Worm (Caenorhabditis elegans) whole organism, L4 larva: Measurements from ENCODE around the gene ztf-8.

Source experiments
- F10B5.3 ChIP-seq: sonication (generic microtip); optimal IDR thresholded peaks from 2 replicates; lab custom pipeline; 2016; ENCODE audit warnings: mild to moderate bottlenecking, missing genetic modification characterization, missing compliant biosample characterization
- F37D6.2 ChIP-seq: sonication (generic microtip); optimal IDR thresholded peaks from 2 replicates; lab custom pipeline; 2016; ENCODE audit warnings: mild to moderate bottlenecking, missing genetic modification characterization, missing compliant biosample characterization
- F49E8.2 ChIP-seq: sonication (generic microtip); optimal IDR thresholded peaks from 2 replicates; lab custom pipeline; 2016; ENCODE audit warnings: missing compliant biosample characterization, mild to moderate bottlenecking, missing genetic modification characterization, borderline replicate concordance
- T20F7.1 ChIP-seq: fragments of 200-800 bp; sonication (Bioruptor generic); optimal IDR thresholded peaks from 2 replicates; lab custom pipeline; 2018; ENCODE audit warnings: mild to moderate bottlenecking, missing genetic modification characterization, missing compliant biosample characterization
- Y5F2A.4 ChIP-seq: fragments of 200-800 bp; sonication (Bioruptor generic); optimal IDR thresholded peaks from 2 replicates; lab custom pipeline; 2018; ENCODE audit warnings: mild to moderate bottlenecking, missing genetic modification characterization, missing compliant biosample characterization
- ama-1 ChIP-seq: fragments of 150-350 bp; optimal IDR thresholded peaks from 2 replicates; lab custom pipeline; 2014; ENCODE audit warnings: inconsistent platforms, mixed read lengths
- arid-1 ChIP-seq: fragments of 200-800 bp; sonication (Bioruptor generic); conservative IDR thresholded peaks from 2 replicates; pipeline ENCODE4 v1.3.6; 2022; ENCODE audit warnings: missing genetic modification reagents, missing genetic modification characterization, missing compliant biosample characterization
- attf-4 ChIP-seq: sonication (generic microtip); optimal IDR thresholded peaks from 3 replicates; lab custom pipeline; 2017; ENCODE audit warnings: missing biosample characterization, missing genetic modification characterization
- ceh-44 ChIP-seq: fragments of 200-800 bp; sonication (Bioruptor generic); IDR thresholded peaks from 2 replicates; pipeline ENCODE4 v1.3.6; 2022; ENCODE audit warnings: missing genetic modification reagents, missing genetic modification characterization, missing compliant biosample characterization
- ces-1 ChIP-seq: fragments of 150-350 bp; sonication (generic microtip); optimal IDR thresholded peaks from 4 replicates; lab custom pipeline; 2014; ENCODE audit warnings: missing biosample characterization, missing genetic modification reagents, missing genetic modification characterization
- daf-16 ChIP-seq, 3 experiments: sonication (generic microtip); optimal IDR thresholded peaks; 2 replicates each; lab custom pipeline; 2016 to 2017; ENCODE audit warnings: missing genetic modification characterization in 3 of 3, missing genetic modification reagents in 3 of 3, mild to moderate bottlenecking in 2 of 3, missing compliant biosample characterization in 2 of 3, missing biosample characterization in 1 of 3, moderate library complexity in 1 of 3
- daf-19 ChIP-seq: fragments of 200-800 bp; sonication (Bioruptor generic); conservative IDR thresholded peaks from 2 replicates; pipeline ENCODE4 v1.3.6; 2022; ENCODE audit warnings: missing genetic modification characterization, missing compliant biosample characterization
- daf-8 ChIP-seq: fragments of 200-800 bp; sonication (Bioruptor generic); IDR thresholded peaks from 2 replicates; pipeline ENCODE4 v1.3.6; 2022; ENCODE audit warnings: missing genetic modification characterization, missing compliant biosample characterization
- dmd-8 ChIP-seq: fragments of 200-800 bp; sonication (Bioruptor generic); IDR thresholded peaks from 2 replicates; pipeline ENCODE4 v1.3.6; 2022; ENCODE audit warnings: missing genetic modification characterization, missing compliant biosample characterization
- dmd-9 ChIP-seq: fragments of 200-800 bp; sonication (Bioruptor generic); IDR thresholded peaks from 2 replicates; pipeline ENCODE4 v1.3.6; 2022; ENCODE audit warnings: missing genetic modification reagents, missing genetic modification characterization, missing compliant biosample characterization
- dpl-1 ChIP-seq: fragments of 150-350 bp; optimal IDR thresholded peaks from 2 replicates; lab custom pipeline; 2014; ENCODE audit warnings: missing biosample characterization, missing genetic modification reagents, missing genetic modification characterization
- duxl-1 ChIP-seq: sonication (generic microtip); optimal IDR thresholded peaks from 2 replicates; lab custom pipeline; 2016; ENCODE audit warnings: mild to moderate bottlenecking, missing genetic modification characterization, moderate library complexity, missing compliant biosample characterization; ENCODE audit not compliant: poor library complexity
- egl-43 ChIP-seq: fragments of 200-800 bp; sonication (Bioruptor generic); IDR thresholded peaks from 2 replicates; pipeline ENCODE4 v1.3.6; 2022; ENCODE audit warnings: missing genetic modification reagents, missing genetic modification characterization, missing compliant biosample characterization
- fkh-10 ChIP-seq: fragments of 150-350 bp; optimal IDR thresholded peaks from 2 replicates; lab custom pipeline; 2014; ENCODE audit warnings: missing biosample characterization, missing genetic modification reagents, missing genetic modification characterization
- hif-1 ChIP-seq, 2 experiments: sonication (generic microtip); optimal IDR thresholded peaks; 2 replicates each; lab custom pipeline; 2016 to 2017; ENCODE audit warnings: missing compliant biosample characterization in 2 of 2, missing genetic modification characterization in 2 of 2, missing genetic modification reagents in 2 of 2, missing genotype in 2 of 2, mild to moderate bottlenecking in 1 of 2
- hlh-30 ChIP-seq: sonication (generic microtip); optimal IDR thresholded peaks from 2 replicates; lab custom pipeline; 2017; ENCODE audit warnings: antibody characterized with exemption, mild to moderate bottlenecking, missing genetic modification characterization, missing compliant biosample characterization; ENCODE audit not compliant: insufficient read depth
- hmg-1.1 ChIP-seq: fragments of 200-800 bp; sonication (Bioruptor generic); IDR thresholded peaks from 2 replicates; pipeline ENCODE4 v1.3.6; 2022; ENCODE audit warnings: missing genetic modification reagents, missing genetic modification characterization, missing compliant biosample characterization
- lim-7 ChIP-seq: fragments of 200-800 bp; sonication (Bioruptor generic); IDR thresholded peaks from 2 replicates; pipeline ENCODE4 v1.3.6; 2022; ENCODE audit warnings: missing genetic modification characterization, missing compliant biosample characterization
- lir-3 ChIP-seq: sonication (generic microtip); optimal IDR thresholded peaks from 2 replicates; lab custom pipeline; 2016; ENCODE audit warnings: mild to moderate bottlenecking, missing genetic modification characterization, missing compliant biosample characterization
- lsy-2 ChIP-seq, 2 experiments: fragments of 150-350 bp in 1 of 2; sonication (generic microtip) in 1 of 2; optimal IDR thresholded peaks; 2 replicates each; lab custom pipeline; 2014 to 2017; ENCODE audit warnings: missing biosample characterization in 2 of 2, missing genetic modification characterization in 2 of 2
- madf-9 ChIP-seq: fragments of 200-800 bp; sonication (Bioruptor generic); conservative IDR thresholded peaks from 2 replicates; pipeline ENCODE4 v1.3.6; 2022; ENCODE audit warnings: missing genetic modification reagents, missing genetic modification characterization, missing compliant biosample characterization
- mep-1 ChIP-seq: fragments of 150-350 bp; sonication (generic microtip); optimal IDR thresholded peaks from 3 replicates; lab custom pipeline; 2014; ENCODE audit warnings: missing biosample characterization, missing genetic modification characterization
- mes-2 ChIP-seq: sonication (generic microtip); optimal IDR thresholded peaks from 2 replicates; lab custom pipeline; 2016; ENCODE audit warnings: missing genotype, mild to moderate bottlenecking, missing genetic modification characterization, missing compliant biosample characterization; ENCODE audit not compliant: poor library complexity, severe bottlenecking
- mxl-3 ChIP-seq: fragments of 200-800 bp; sonication (Bioruptor generic); optimal IDR thresholded peaks from 2 replicates; lab custom pipeline; 2018; ENCODE audit warnings: mild to moderate bottlenecking, missing genetic modification characterization, missing compliant biosample characterization
- nhr-10 ChIP-seq: fragments of 150-350 bp; optimal IDR thresholded peaks from 2 replicates; lab custom pipeline; 2014; ENCODE audit warnings: missing biosample characterization, missing genetic modification characterization
- nhr-111 ChIP-seq: fragments of 200-800 bp; sonication (Bioruptor generic); optimal IDR thresholded peaks from 2 replicates; lab custom pipeline; 2018; ENCODE audit warnings: mild to moderate bottlenecking, missing genetic modification characterization, missing compliant biosample characterization
- nhr-25 ChIP-seq: sonication (generic microtip); optimal IDR thresholded peaks from 2 replicates; lab custom pipeline; 2017; ENCODE audit warnings: missing genetic modification characterization, mild to moderate bottlenecking, missing compliant biosample characterization, antibody characterized with exemption, moderate library complexity, borderline replicate concordance; ENCODE audit not compliant: insufficient read depth
- nhr-41 ChIP-seq: fragments of 200-800 bp; sonication (Bioruptor generic); IDR thresholded peaks from 2 replicates; pipeline ENCODE4 v1.3.6; 2022; ENCODE audit warnings: missing genetic modification reagents, missing genetic modification characterization, missing compliant biosample characterization
- nhr-42 ChIP-seq: fragments of 200-800 bp; sonication (Bioruptor generic); IDR thresholded peaks from 2 replicates; pipeline ENCODE4 v1.3.6; 2022; ENCODE audit warnings: missing genetic modification characterization, missing compliant biosample characterization
- nhr-48 ChIP-seq: sonication (generic microtip); optimal IDR thresholded peaks from 2 replicates; lab custom pipeline; 2016; ENCODE audit warnings: mild to moderate bottlenecking, missing genetic modification characterization, missing compliant biosample characterization
- pha-4 ChIP-seq, 2 experiments: fragments of 150-350 bp in 1 of 2; fragments of 200-800 bp in 1 of 2; sonication (Bioruptor generic) in 1 of 2; IDR thresholded peaks in 1 of 2; optimal IDR thresholded peaks in 1 of 2; 2 replicates each; pipeline versions ENCODE4 v1.3.6 to Lab custom; 2014 to 2022; ENCODE audit warnings: missing genetic modification characterization in 2 of 2, missing genetic modification reagents in 2 of 2, missing biosample characterization in 1 of 2, missing compliant biosample characterization in 1 of 2
- php-3 ChIP-seq: fragments of 200-800 bp; sonication (Bioruptor generic); IDR thresholded peaks from 2 replicates; pipeline ENCODE4 v1.3.6; 2022; ENCODE audit warnings: missing genetic modification reagents, missing genetic modification characterization, missing compliant biosample characterization
- pqm-1 ChIP-seq: sonication (generic microtip); optimal IDR thresholded peaks from 2 replicates; lab custom pipeline; 2017; ENCODE audit warnings: missing biosample characterization, missing genetic modification characterization
- saeg-2 ChIP-seq: fragments of 200-800 bp; sonication (Bioruptor generic); IDR thresholded peaks from 2 replicates; pipeline ENCODE4 v1.3.6; 2022; ENCODE audit warnings: missing genetic modification reagents, missing genetic modification characterization, missing compliant biosample characterization
- set-16 ChIP-seq: fragments of 200-800 bp; sonication (Bioruptor generic); IDR thresholded peaks from 2 replicates; pipeline ENCODE4 v1.3.6; 2022; ENCODE audit warnings: missing genetic modification reagents, missing genetic modification characterization, missing compliant biosample characterization
- snpc-4 ChIP-seq: fragments of 150-350 bp; optimal IDR thresholded peaks from 2 replicates; lab custom pipeline; 2014; ENCODE audit warnings: missing biosample characterization, missing genetic modification characterization
- tag-97 ChIP-seq: fragments of 200-800 bp; sonication (Bioruptor generic); IDR thresholded peaks from 2 replicates; pipeline ENCODE4 v1.3.6; 2022; ENCODE audit warnings: missing genetic modification characterization, missing compliant biosample characterization
- unc-130 ChIP-seq: sonication (generic microtip); optimal IDR thresholded peaks from 2 replicates; lab custom pipeline; 2016; ENCODE audit warnings: missing genetic modification reagents, missing genetic modification characterization, missing compliant biosample characterization
- vab-7 ChIP-seq: fragments of 200-800 bp; sonication (Bioruptor generic); IDR thresholded peaks from 2 replicates; pipeline ENCODE4 v1.3.6; 2022; ENCODE audit warnings: missing genetic modification reagents, missing genetic modification characterization, missing compliant biosample characterization
- zag-1 ChIP-seq: fragments of 150-350 bp; optimal IDR thresholded peaks from 2 replicates; lab custom pipeline; 2014; ENCODE audit warnings: missing biosample characterization, missing genetic modification characterization
- zfp-2 ChIP-seq: sonication (generic microtip); optimal IDR thresholded peaks from 2 replicates; lab custom pipeline; 2016; ENCODE audit warnings: mild to moderate bottlenecking, missing genetic modification characterization, missing compliant biosample characterization
- zip-11 ChIP-seq: fragments of 200-800 bp; sonication (Bioruptor generic); IDR thresholded peaks from 2 replicates; pipeline ENCODE4 v1.3.6; 2022; ENCODE audit warnings: missing genetic modification characterization, missing compliant biosample characterization
- zip-2 ChIP-seq: fragments of 150-350 bp; optimal IDR thresholded peaks from 2 replicates; lab custom pipeline; 2014; ENCODE audit warnings: missing biosample characterization, missing genetic modification characterization

ztf-8 gene

DNA sequence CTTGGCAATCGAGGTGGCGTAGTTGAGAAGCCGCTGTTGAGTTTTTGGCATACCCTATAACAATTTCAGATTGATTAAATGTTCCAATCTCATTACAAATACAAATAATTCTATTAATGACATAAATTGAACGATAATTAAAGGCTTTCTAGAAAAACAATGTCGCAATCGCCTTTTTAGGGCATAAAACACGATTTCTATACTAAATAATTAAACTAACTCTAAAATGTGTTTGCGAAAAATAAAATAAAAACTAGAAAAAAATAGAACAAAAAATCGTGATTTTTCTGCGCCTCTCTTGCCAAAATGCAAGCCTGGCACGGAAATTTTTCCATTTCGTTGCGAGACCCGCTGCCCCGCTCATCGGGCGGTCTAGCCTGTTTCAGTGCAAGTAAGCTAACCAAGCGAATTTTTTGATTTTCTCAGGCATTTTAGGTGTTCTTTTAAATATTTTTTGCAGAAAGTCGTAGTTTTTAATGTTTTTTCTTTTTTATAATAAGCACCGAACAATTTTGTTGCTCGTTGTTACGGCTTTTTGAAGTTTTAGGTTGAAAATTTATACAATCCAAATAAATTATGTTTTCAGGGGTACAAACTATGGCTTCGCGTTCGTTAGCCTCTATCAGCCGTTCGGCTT lies 45.3 kb downstream of the ztf-8 start, which contains the start of the genes C34E10.12, C34E10.10 and atp-2 (continued):
- TF ChIP-seq daf-16 (GFP tag; optimal IDR thresholded peaks at IDR 0.05; lab: Kevin White, UChicago) (peak in 1 of 2 experiments; percentile 14), daf-16 (tag; optimal IDR thresholded peaks at IDR 0.05; lab: Kevin White, UChicago) (peak; percentile 46), Y5F2A.4 (no peak), snpc-4 (no peak), nhr-111 (GFP tag; lab: Kevin White, UChicago) (no peak), hmg-1.1 (peak; percentile 69), dmd-8 (no peak), nhr-48 (tag; lab: Kevin White, UChicago) (no peak), unc-130 (GFP tag; lab: Kevin White, UChicago) (peak; percentile 77), zag-1 (no peak), mxl-3 (GFP tag; lab: Kevin White, UChicago) (peak; percentile 27), F49E8.2 (no peak), ces-1 (GFP tag; lab: Kevin White, UChicago) (peak; percentile 23), zip-2 (tag; lab: Kevin White, UChicago) (no peak), pqm-1 (peak; percentile 55), T20F7.1 (GFP tag; lab: Kevin White, UChicago) (peak; percentile 76), mep-1 (peak; percentile 95), nhr-42 (GFP tag; lab: Robert Waterston, UW) (no peak), dpl-1 (GFP tag; lab: Kevin White, UChicago) (peak; percentile 81), F37D6.2 (tag; lab: Kevin White, UChicago) (peak; percentile 52), dmd-9 (peak; percentile 42; the same call in 1 of the 2 replicates), lsy-2 (tag; optimal IDR thresholded peaks at IDR 0.05; lab: Kevin White, UChicago) (peak in 1 of 2 experiments; percentile 93), egl-43 (GFP tag; lab: Robert Waterston, UW) (no peak), zfp-2 (tag; lab: Kevin White, UChicago) (no peak), lim-7 (GFP tag; lab: Robert Waterston, UW) (no peak), vab-7 (GFP tag; lab: Robert Waterston, UW) (no peak), F10B5.3 (tag; lab: Kevin White, UChicago) (no peak), hlh-30 (tag; lab: Kevin White, UChicago) (peak; percentile 77), tag-97 (GFP tag; lab: Robert Waterston, UW) (no peak), hif-1 (tag; optimal IDR thresholded peaks at IDR 0.05; lab: Kevin White, UChicago) (peak in 1 of 2 experiments; percentile 77), php-3 (no peak), fkh-10 (GFP tag; lab: Kevin White, UChicago) (peak; percentile 66), nhr-25 (peak; percentile 22), nhr-41 (GFP tag; lab: Robert Waterston, UW) (no peak), arid-1 (GFP tag; lab: Robert Waterston, UW) (peak; percentile 59), daf-8 (GFP tag; lab: Robert Waterston, UW) (no peak), set-16 (GFP tag; lab: Robert Waterston, UW) (no peak), duxl-1 (tag; lab: Kevin White, UChicago) (peak; percentile 11), daf-19 (GFP tag; lab: Robert Waterston, UW) (no peak), ceh-44 (GFP tag; lab: Robert Waterston, UW) (no peak), nhr-10 (tag; lab: Kevin White, UChicago) (no peak), saeg-2 (GFP tag; lab: Robert Waterston, UW) (no peak), mes-2 (tag; lab: Kevin White, UChicago) (peak; percentile 93), madf-9 (GFP tag; lab: Robert Waterston, UW) (no peak), ama-1 (peak; percentile 88), lir-3 (tag; lab: Kevin White, UChicago) (no peak), zip-11 (no peak), pha-4 (GFP tag; IDR thresholded peaks at IDR 0.05; lab: Robert Waterston, UW) (0 out of 2 replicates have a peak, but pooled peaks have one; percentile 14), pha-4 (tag; optimal IDR thresholded peaks at IDR 0.05; lab: Kevin White, UChicago) (no peak), attf-4 (tag; lab: Kevin White, UChicago) (no peak)
